Fruit fly (Drosophila melanogaster) whole organism, embryonic: Measurements from ENCODE around the gene PlexA.

Experiments
- Bgb ChIP-seq: fragments of 200-800 bp; sonication (Bioruptor generic); IDR thresholded peaks from 2 replicates; pipeline ENCODE4 v1.3.6; 2022; ENCODE audit warnings: missing biosample characterization, missing genetic modification characterization; ENCODE audit not compliant: partially characterized antibody
- CG1024 ChIP-seq: fragments of 200-800 bp; sonication (Bioruptor generic); IDR thresholded peaks from 2 replicates; pipeline ENCODE4 v1.3.6; 2022; ENCODE audit warnings: missing biosample characterization, missing genetic modification characterization
- CG11723 ChIP-seq: fragments of 200-800 bp; sonication (Bioruptor generic); optimal IDR thresholded peaks from 2 replicates; lab custom pipeline; 2017; ENCODE audit warnings: missing biosample characterization, mild to moderate bottlenecking, missing genetic modification characterization
- CG12104 ChIP-seq: fragments of 200-800 bp; sonication (Bioruptor generic); optimal IDR thresholded peaks from 3 replicates; lab custom pipeline; 2016; ENCODE audit warnings: missing biosample characterization, missing genetic modification characterization
- CG13287 ChIP-seq: fragments of 200-800 bp; sonication (Bioruptor generic); IDR thresholded peaks from 2 replicates; pipeline ENCODE4 v1.3.6; 2022; ENCODE audit warnings: missing biosample characterization, missing genetic modification characterization; ENCODE audit not compliant: partially characterized antibody
- CG14710 ChIP-seq: fragments of 200-800 bp; sonication (Bioruptor generic); optimal IDR thresholded peaks from 3 replicates; lab custom pipeline; 2019; ENCODE audit warnings: missing biosample characterization, mild to moderate bottlenecking, missing genetic modification characterization, moderate library complexity
- CG1529 ChIP-seq: fragments of 200-800 bp; sonication (Bioruptor generic); optimal IDR thresholded peaks from 3 replicates; lab custom pipeline; 2018; ENCODE audit warnings: missing biosample characterization, missing genetic modification characterization
- CG15696 ChIP-seq: fragments of 200-800 bp; sonication (Bioruptor generic); optimal IDR thresholded peaks from 2 replicates; lab custom pipeline; 2019; ENCODE audit warnings: missing biosample characterization, mild to moderate bottlenecking, missing genetic modification characterization, moderate library complexity
- CG1603 ChIP-seq: fragments of 200-800 bp; sonication (Bioruptor generic); optimal IDR thresholded peaks from 2 replicates; lab custom pipeline; 2019; ENCODE audit warnings: missing biosample characterization, mild to moderate bottlenecking, missing genetic modification characterization, moderate library complexity
- CG17829 ChIP-seq: fragments of 200-800 bp; optimal IDR thresholded peaks from 2 replicates; lab custom pipeline; 2019; ENCODE audit warnings: missing biosample characterization, mild to moderate bottlenecking, missing genetic modification characterization, moderate library complexity
- CG2120 ChIP-seq: fragments of 200-800 bp; sonication (Bioruptor generic); optimal IDR thresholded peaks from 3 replicates; lab custom pipeline; 2016; ENCODE audit warnings: missing biosample characterization, missing genetic modification characterization
- CG2712 ChIP-seq: fragments of 200-800 bp; optimal IDR thresholded peaks from 3 replicates; lab custom pipeline; 2019; ENCODE audit warnings: missing biosample characterization, mild to moderate bottlenecking, missing genetic modification characterization, moderate library complexity
- CG30431 ChIP-seq: fragments of 200-800 bp; sonication (Bioruptor generic); optimal IDR thresholded peaks from 2 replicates; lab custom pipeline; 2017; ENCODE audit warnings: missing biosample characterization, missing genetic modification characterization
- CG33213 ChIP-seq: fragments of 200-800 bp; sonication (Bioruptor generic); optimal IDR thresholded peaks from 3 replicates; lab custom pipeline; 2016; ENCODE audit warnings: missing biosample characterization, missing genetic modification characterization
- CG3995 ChIP-seq: fragments of 200-800 bp; sonication (Bioruptor generic); optimal IDR thresholded peaks from 3 replicates; lab custom pipeline; 2016; ENCODE audit warnings: missing biosample characterization, missing genetic modification characterization
- CG5180 ChIP-seq: fragments of 200-800 bp; sonication (Bioruptor generic); optimal IDR thresholded peaks from 3 replicates; lab custom pipeline; 2017; ENCODE audit warnings: missing biosample characterization, missing genetic modification characterization, mild to moderate bottlenecking, moderate library complexity, missing genetic modification reagents
- CG6254 ChIP-seq: fragments of 200-800 bp; sonication (Bioruptor generic); optimal IDR thresholded peaks from 3 replicates; lab custom pipeline; 2017; ENCODE audit warnings: mild to moderate bottlenecking, missing biosample characterization, missing genetic modification reagents, missing genetic modification characterization
- CG6654 ChIP-seq: fragments of 200-800 bp; sonication (Bioruptor generic); optimal IDR thresholded peaks from 2 replicates; lab custom pipeline; 2017; ENCODE audit warnings: missing biosample characterization, mild to moderate bottlenecking, missing genetic modification characterization
- CG6854 ChIP-seq: fragments of 200-800 bp; sonication (Bioruptor generic); optimal IDR thresholded peaks from 3 replicates; lab custom pipeline; 2017; ENCODE audit warnings: missing biosample characterization, mild to moderate bottlenecking, missing genetic modification characterization
- CG7357 ChIP-seq: fragments of 200-800 bp; sonication (Bioruptor generic); IDR thresholded peaks from 3 replicates; pipeline ENCODE4 v1.3.6; 2022; ENCODE audit warnings: missing biosample characterization, missing genetic modification characterization
- CG9215 ChIP-seq: fragments of 200-800 bp; sonication (Bioruptor generic); IDR thresholded peaks from 2 replicates; pipeline ENCODE4 v1.3.6; 2022; ENCODE audit warnings: missing biosample characterization, missing genetic modification characterization
- CHES-1-like ChIP-seq: fragments of 200-800 bp; sonication (Bioruptor generic); optimal IDR thresholded peaks from 2 replicates; lab custom pipeline; 2016; ENCODE audit warnings: missing biosample characterization, missing genetic modification characterization
- D19A ChIP-seq: fragments of 200-800 bp; optimal IDR thresholded peaks from 3 replicates; lab custom pipeline; 2019; ENCODE audit warnings: missing biosample characterization, mild to moderate bottlenecking, missing genetic modification characterization, moderate library complexity
- Gsc ChIP-seq: fragments of 200-800 bp; sonication (Bioruptor generic); IDR thresholded peaks from 2 replicates; pipeline ENCODE4 v1.3.6; 2022; ENCODE audit warnings: missing biosample characterization, missing genetic modification characterization
- Mad ChIP-seq: fragments of 200-800 bp; sonication (Bioruptor generic); optimal IDR thresholded peaks from 2 replicates; lab custom pipeline; 2016; ENCODE audit warnings: missing biosample characterization, missing genetic modification characterization
- NK7.1 ChIP-seq: fragments of 200-800 bp; sonication (Bioruptor generic); optimal IDR thresholded peaks from 3 replicates; lab custom pipeline; 2016; ENCODE audit warnings: missing biosample characterization, missing genetic modification characterization
- Poxn ChIP-seq: fragments of 200-800 bp; sonication (Bioruptor generic); IDR thresholded peaks from 2 replicates; pipeline ENCODE4 v1.3.6; 2022; ENCODE audit warnings: missing biosample characterization, missing genetic modification characterization
- Sry-δ ChIP-seq: fragments of 200-800 bp; sonication (Bioruptor generic); optimal IDR thresholded peaks from 2 replicates; lab custom pipeline; 2016; ENCODE audit warnings: missing biosample characterization, missing genetic modification characterization
- Taf1 ChIP-seq: fragments of 200-800 bp; sonication (Bioruptor generic); IDR thresholded peaks from 2 replicates; pipeline ENCODE4 v1.3.6; 2022; ENCODE audit warnings: missing biosample characterization, missing genetic modification characterization
- Xbp1 ChIP-seq: fragments of 200-800 bp; sonication (Bioruptor generic); optimal IDR thresholded peaks from 3 replicates; lab custom pipeline; 2016; ENCODE audit warnings: missing biosample characterization, mild to moderate bottlenecking, missing genetic modification characterization
- Xrp1 ChIP-seq: fragments of 200-800 bp; sonication (Bioruptor generic); IDR thresholded peaks from 2 replicates; pipeline ENCODE4 v1.3.6; 2022; ENCODE audit warnings: missing biosample characterization, missing genetic modification characterization
- da ChIP-seq: fragments of 200-800 bp; sonication (Bioruptor generic); optimal IDR thresholded peaks from 2 replicates; lab custom pipeline; 2016; ENCODE audit warnings: missing biosample characterization, missing genetic modification characterization
- dmrt11E ChIP-seq: fragments of 200-800 bp; sonication (Bioruptor generic); optimal IDR thresholded peaks from 3 replicates; lab custom pipeline; 2018; ENCODE audit warnings: missing biosample characterization, mild to moderate bottlenecking, missing genetic modification characterization, moderate library complexity
- gfzf ChIP-seq: fragments of 200-800 bp; sonication (Bioruptor generic); optimal IDR thresholded peaks from 2 replicates; lab custom pipeline; 2016; ENCODE audit warnings: missing biosample characterization, mild to moderate bottlenecking, missing genetic modification characterization, moderate library complexity
- hb ChIP-seq: fragments of 200-800 bp; sonication (Bioruptor generic); IDR thresholded peaks from 3 replicates; pipeline ENCODE4 v1.3.6; 2022; ENCODE audit warnings: missing biosample characterization, missing genetic modification characterization; ENCODE audit not compliant: partially characterized antibody
- hth ChIP-seq: fragments of >200 bp; optimal IDR thresholded peaks from 2 replicates; lab custom pipeline; 2017; ENCODE audit warnings: inconsistent platforms
- kni ChIP-seq: fragments of 200-800 bp; sonication (Bioruptor generic); optimal IDR thresholded peaks from 3 replicates; lab custom pipeline; 2017; ENCODE audit warnings: mild to moderate bottlenecking, missing biosample characterization, missing genetic modification reagents, missing genetic modification characterization
- luna ChIP-seq: fragments of 200-800 bp; sonication (Bioruptor generic); optimal IDR thresholded peaks from 2 replicates; lab custom pipeline; 2016; ENCODE audit warnings: missing biosample characterization, missing genetic modification characterization
- nerfin-1 ChIP-seq: fragments of 200-800 bp; sonication (Bioruptor generic); optimal IDR thresholded peaks from 3 replicates; lab custom pipeline; 2019; ENCODE audit warnings: missing biosample characterization, mild to moderate bottlenecking, missing genetic modification characterization, moderate library complexity
- pum ChIP-seq: fragments of 200-800 bp; sonication (Bioruptor generic); optimal IDR thresholded peaks from 2 replicates; lab custom pipeline; 2016; ENCODE audit warnings: missing biosample characterization, missing genetic modification characterization
- pzg ChIP-seq: fragments of 200-800 bp; sonication (Bioruptor generic); optimal IDR thresholded peaks from 3 replicates; lab custom pipeline; 2018; ENCODE audit warnings: missing biosample characterization, mild to moderate bottlenecking, missing genetic modification characterization, moderate library complexity
- row ChIP-seq: fragments of 200-800 bp; sonication (Bioruptor generic); IDR thresholded peaks from 3 replicates; pipeline ENCODE4 v1.3.6; 2022; ENCODE audit warnings: missing biosample characterization, missing genetic modification characterization
- sc ChIP-seq, 3 experiments: fragments of >200 bp in 2 of 3; fragments of 200-800 bp in 1 of 3; sonication (Bioruptor generic) in 1 of 3; optimal IDR thresholded peaks; 2 replicates in 2 of 3; 3 replicates in 1 of 3; lab custom pipeline; 2017; ENCODE audit warnings: mild to moderate bottlenecking in 1 of 3, missing biosample characterization in 1 of 3, missing genetic modification characterization in 1 of 3, missing genetic modification reagents in 1 of 3
- so ChIP-seq: fragments of 200-800 bp; sonication (Bioruptor generic); IDR thresholded peaks from 3 replicates; pipeline ENCODE4 v1.3.6; 2022; ENCODE audit warnings: missing biosample characterization, missing genetic modification characterization
- ssp ChIP-seq: fragments of 200-800 bp; sonication (Bioruptor generic); IDR thresholded peaks from 2 replicates; pipeline ENCODE4 v1.3.6; 2022; ENCODE audit warnings: missing biosample characterization, missing genetic modification characterization
- trem ChIP-seq: fragments of 200-800 bp; optimal IDR thresholded peaks from 3 replicates; lab custom pipeline; 2019; ENCODE audit warnings: missing biosample characterization, mild to moderate bottlenecking, missing genetic modification characterization, moderate library complexity
- wor ChIP-seq: fragments of 200-800 bp; sonication (Bioruptor generic); IDR thresholded peaks from 2 replicates; pipeline ENCODE4 v1.3.6; 2022; ENCODE audit warnings: missing biosample characterization, missing genetic modification characterization
- zen ChIP-seq: fragments of 200-800 bp; sonication (Bioruptor generic); optimal IDR thresholded peaks from 3 replicates; lab custom pipeline; 2018; ENCODE audit warnings: missing biosample characterization, mild to moderate bottlenecking, missing genetic modification characterization, moderate library complexity

The PlexA gene

dm6 chr4:1053653-1054163 is 26.8 kb upstream of the PlexA start, which contains the start of gene CaMKII (continued):
- peak; percentile 36 for TF ChIP-seq CG6254 (GFP tag; lab: Kevin White, UChicago)
- TF ChIP-seq CG5180, result no peak
- TF ChIP-seq Taf1 (GFP tag; lab: Robert Waterston, UW), result no peak

dm6 chr4:1051271-1051670 is 24.4 kb upstream of the PlexA start:
- TF ChIP-seq kni (GFP tag; lab: Kevin White, UChicago), result no peak
- TF ChIP-seq CG3995 (GFP tag; lab: Kevin White, UChicago), result peak; percentile 28
- TF ChIP-seq D19A (tag; lab: Kevin White, UChicago), result no peak
- no peak for TF ChIP-seq CG1529 (GFP tag; lab: Kevin White, UChicago)
- TF ChIP-seq Mad (GFP tag; lab: Kevin White, UChicago), result no peak
- TF ChIP-seq dmrt11E (tag; lab: Kevin White, UChicago), result no peak
- peak; percentile 0 for TF ChIP-seq CG15696 (tag; lab: Kevin White, UChicago)
- TF ChIP-seq CG1024 (GFP tag; lab: Robert Waterston, UW), result peak; percentile 99
- TF ChIP-seq Xbp1 (GFP tag; lab: Kevin White, UChicago), result peak; percentile 17
- TF ChIP-seq pum, result no peak
- TF ChIP-seq hb (GFP tag; lab: Robert Waterston, UW), result no peak
- TF ChIP-seq hth (lab: Kevin White, UChicago), result no peak
- TF ChIP-seq zen (tag; lab: Kevin White, UChicago), result peak; percentile 33
- TF ChIP-seq gfzf (GFP tag; lab: Kevin White, UChicago), result peak; percentile 41
- TF ChIP-seq nerfin-1, result no peak
- TF ChIP-seq CG13287 (GFP tag; lab: Robert Waterston, UW), result no peak; the same call in 1 of the 2 replicates
- TF ChIP-seq luna (GFP tag; lab: Kevin White, UChicago), result no peak
- TF ChIP-seq trem (tag; lab: Kevin White, UChicago), result peak; percentile 28
- no peak for TF ChIP-seq CG6854 (GFP tag; lab: Kevin White, UChicago)
- peak; percentile 32 for TF ChIP-seq CG33213 (GFP tag; lab: Kevin White, UChicago)
- TF ChIP-seq CG7357, result peak; percentile 82
- no peak for TF ChIP-seq so (GFP tag; lab: Robert Waterston, UW)
- peak; percentile 17 for TF ChIP-seq CG2120
- peak; percentile 25; the same call in 1 of the 2 replicates for TF ChIP-seq Bgb (GFP tag; lab: Robert Waterston, UW)
- TF ChIP-seq CG14710 (tag; lab: Kevin White, UChicago), result peak; percentile 63
- no peak for TF ChIP-seq wor
- TF ChIP-seq CG30431 (GFP tag; lab: Kevin White, UChicago), result no peak
- TF ChIP-seq CG6654 (GFP tag; lab: Kevin White, UChicago), result no peak
- TF ChIP-seq sc (optimal IDR thresholded peaks at IDR 0.05; lab: Kevin White, UChicago), result no peak
- peak; percentile 1 for TF ChIP-seq sc (GFP tag; optimal IDR thresholded peaks at IDR 0.05; lab: Kevin White, UChicago)
- peak; percentile 4 for TF ChIP-seq CG17829
- TF ChIP-seq Xrp1 (GFP tag; lab: Robert Waterston, UW), result no peak
- TF ChIP-seq CG12104 (GFP tag; lab: Kevin White, UChicago), result no peak
- peak; percentile 89 for TF ChIP-seq Sry-δ
- TF ChIP-seq da (GFP tag; lab: Kevin White, UChicago), result no peak
- no peak for TF ChIP-seq NK7.1
- no peak for TF ChIP-seq Gsc (GFP tag; lab: Robert Waterston, UW)
- TF ChIP-seq CG11723 (GFP tag; lab: Kevin White, UChicago), result peak; percentile 99
- peak; percentile 97 for TF ChIP-seq ssp (GFP tag; lab: Robert Waterston, UW)
- no peak for TF ChIP-seq Poxn (GFP tag; lab: Robert Waterston, UW)
- peak; percentile 83 for TF ChIP-seq row (GFP tag; lab: Robert Waterston, UW)
- peak; percentile 42 for TF ChIP-seq CG2712 (tag; lab: Kevin White, UChicago)
- no peak for TF ChIP-seq CG9215 (GFP tag; lab: Robert Waterston, UW)
- peak; percentile 12 for TF ChIP-seq CHES-1-like (GFP tag; lab: Kevin White, UChicago)
- TF ChIP-seq pzg (GFP tag; lab: Kevin White, UChicago), result peak; percentile 75
- TF ChIP-seq CG1603 (tag; lab: Kevin White, UChicago), result peak; percentile 100
